Worm (Caenorhabditis elegans): Measurements from ENCODE around the gene C09F12.3.

Gene C09F12.3

DNA sequence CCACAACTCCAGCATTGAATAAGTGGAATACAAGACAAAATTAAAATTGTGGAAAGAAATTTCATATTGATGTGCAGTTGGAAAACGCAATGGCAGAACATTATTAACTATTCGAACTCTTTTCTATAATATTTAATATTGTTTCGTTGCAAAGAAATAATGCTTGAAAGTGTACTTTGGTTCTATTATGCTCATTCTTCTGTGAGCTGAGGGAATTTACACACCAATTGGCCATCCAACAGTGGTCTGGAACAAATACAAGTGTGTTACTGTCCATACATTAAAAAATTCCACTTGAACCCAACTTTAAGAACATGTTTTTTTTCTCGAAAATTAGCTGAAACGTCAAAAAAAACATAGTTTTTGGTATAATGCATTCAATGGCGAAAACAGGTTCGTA, 37.0 kb upstream of the C09F12.3 start, which contains the start of gene W04G3.13:
TSS of gene W04G3.13 (minus strand) at position 101 of the 400 bp plus-strand sequence.
- no peak for TF ChIP-seq nhr-23 (tag; optimal IDR thresholded peaks at IDR 0.05)

DNA sequence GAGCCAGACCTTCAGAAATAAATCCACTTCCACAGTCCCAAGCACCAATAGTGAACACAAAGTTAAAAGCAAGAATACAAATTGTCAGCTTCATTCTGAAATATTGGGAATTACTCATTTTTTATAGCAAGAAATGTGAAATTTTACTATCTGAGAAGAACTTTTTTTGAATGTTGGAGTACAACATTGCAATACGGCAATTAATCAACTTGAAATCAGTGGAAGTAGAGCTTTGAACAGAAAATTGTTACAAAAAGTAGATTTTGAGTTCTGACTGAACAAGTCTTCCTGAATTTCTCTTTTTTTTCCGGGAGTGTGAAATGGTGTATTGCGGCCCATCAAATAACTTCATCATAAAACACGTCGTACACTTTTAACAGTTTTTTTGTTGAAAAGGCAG, 35.5 kb upstream of the C09F12.3 start, which contains the start of gene W04G3.10:
TSS of gene W04G3.10 (minus strand) at position 101 of the 400 bp plus-strand sequence.
- no peak for TF ChIP-seq lsy-12 (tag; optimal IDR thresholded peaks at IDR 0.05)
- no peak for TF ChIP-seq ceh-16 (tag; optimal IDR thresholded peaks at IDR 0.05)
- no peak for TF ChIP-seq ztf-4 (tag; optimal IDR thresholded peaks at IDR 0.05)
- TF ChIP-seq nhr-11 (tag; optimal IDR thresholded peaks at IDR 0.05) = no peak
- TF ChIP-seq ztf-11 (tag; optimal IDR thresholded peaks at IDR 0.05) = no peak
- TF ChIP-seq nhr-76 (tag; optimal IDR thresholded peaks at IDR 0.05) = no peak
- no peak for TF ChIP-seq unc-62 (GFP tag; optimal IDR thresholded peaks at IDR 0.05)
- no peak for TF ChIP-seq ceh-82 (tag; optimal IDR thresholded peaks at IDR 0.05)
- no peak for TF ChIP-seq pqm-1 (tag; optimal IDR thresholded peaks at IDR 0.05)
- TF ChIP-seq ceh-28 (tag; optimal IDR thresholded peaks at IDR 0.05) = no peak
- TF ChIP-seq mml-1 (tag; optimal IDR thresholded peaks at IDR 0.05) = no peak
- TF ChIP-seq nhr-25 (tag; optimal IDR thresholded peaks at IDR 0.05) = no peak
- no peak for TF ChIP-seq unc-39 (tag; optimal IDR thresholded peaks at IDR 0.05)
- TF ChIP-seq nhr-237 (tag; optimal IDR thresholded peaks at IDR 0.05) = no peak
- TF ChIP-seq ceh-9 (tag; optimal IDR thresholded peaks at IDR 0.05) = no peak
- no peak for TF ChIP-seq hmg-11 (tag; optimal IDR thresholded peaks at IDR 0.05)
- TF ChIP-seq ZK546.5 (tag; optimal IDR thresholded peaks at IDR 0.05) = no peak
- TF ChIP-seq nfya-1 (tag; optimal IDR thresholded peaks at IDR 0.05; ENCODE audit: insufficient read depth) = no peak
- TF ChIP-seq snpc-4 (tag; optimal IDR thresholded peaks at IDR 0.05) = no peak

ce11 chrX:11076491-11076890, 33.8 kb upstream of the C09F12.3 start, which contains the start of gene W04G3.12:
TSS of gene W04G3.12 (minus strand) at chrX:11076801.
- TF ChIP-seq nhr-12 (tag; optimal IDR thresholded peaks at IDR 0.05) (no peak), ztf-4 (tag; optimal IDR thresholded peaks at IDR 0.05) (no peak), ZK546.5 (tag; optimal IDR thresholded peaks at IDR 0.05) (no peak), fos-1 (tag; optimal IDR thresholded peaks at IDR 0.05) (no peak)

DNA sequence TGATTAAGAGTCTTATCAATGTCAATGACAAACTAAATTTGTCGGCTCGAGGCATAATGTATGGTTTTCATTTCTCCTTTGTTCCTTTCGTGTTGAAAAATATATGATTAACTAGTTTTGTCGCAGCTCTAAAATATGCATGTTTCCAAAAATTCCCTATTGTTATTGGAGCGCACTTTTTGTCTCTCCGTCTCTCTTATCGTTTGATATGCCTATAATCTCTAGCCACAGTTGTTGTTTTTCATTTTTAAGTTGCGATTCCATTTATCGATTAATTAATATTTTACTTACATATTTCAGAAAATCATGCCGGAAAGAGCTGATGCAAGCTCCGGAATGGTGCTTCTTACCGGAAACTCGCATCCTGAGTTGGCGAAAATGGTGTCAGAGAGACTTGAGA, 30.7 kb upstream of the C09F12.3 start, which contains the start of gene W04G3.5:
TSS of gene W04G3.5 (plus strand) at position 301 of the 400 bp plus-strand sequence.
- no peak for TF ChIP-seq egl-27 (tag; optimal IDR thresholded peaks at IDR 0.05)

ce11 chrX:11072701-11073100, 30.0 kb upstream of the C09F12.3 start:
- TF ChIP-seq nhr-12 (tag; optimal IDR thresholded peaks at IDR 0.05) (no peak), nfya-1 (tag; optimal IDR thresholded peaks at IDR 0.05; ENCODE audit: insufficient read depth) (peak; percentile 10)

- no peak for TF ChIP-seq nhr-11 (tag; optimal IDR thresholded peaks at IDR 0.05)
- no peak for TF ChIP-seq daf-12 (tag; optimal IDR thresholded peaks at IDR 0.05)
- no peak for TF ChIP-seq nhr-67 (tag; optimal IDR thresholded peaks at IDR 0.05)
- TF ChIP-seq nfya-1 (tag; optimal IDR thresholded peaks at IDR 0.05; ENCODE audit: insufficient read depth) = peak; percentile 62
- TF ChIP-seq nhr-23 (tag; optimal IDR thresholded peaks at IDR 0.05) = no peak
- no peak for TF ChIP-seq ztf-4 (tag; optimal IDR thresholded peaks at IDR 0.05)
- TF ChIP-seq lsy-12 (tag; optimal IDR thresholded peaks at IDR 0.05) = no peak
- TF ChIP-seq pqm-1 (tag; optimal IDR thresholded peaks at IDR 0.05) = no peak
- TF ChIP-seq ceh-9 (tag; optimal IDR thresholded peaks at IDR 0.05) = no peak
- TF ChIP-seq hmg-11 (tag; optimal IDR thresholded peaks at IDR 0.05) = peak; percentile 1
- peak; percentile 2 for TF ChIP-seq egl-5 (tag; optimal IDR thresholded peaks at IDR 0.05)
- TF ChIP-seq jun-1 (tag; optimal IDR thresholded peaks at IDR 0.05) = no peak
- TF ChIP-seq lin-39 (tag; optimal IDR thresholded peaks at IDR 0.05) = peak; percentile 74
- peak; percentile 9 for TF ChIP-seq snpc-4 (tag; optimal IDR thresholded peaks at IDR 0.05)
- no peak for TF ChIP-seq elt-1 (tag; optimal IDR thresholded peaks at IDR 0.05)
- no peak for TF ChIP-seq aly-2 (tag; optimal IDR thresholded peaks at IDR 0.05)
- TF ChIP-seq fkh-10 (GFP tag; optimal IDR thresholded peaks at IDR 0.05) = peak; percentile 57
- TF ChIP-seq elt-3 (tag; optimal IDR thresholded peaks at IDR 0.05) = no peak
- TF ChIP-seq ZK546.5 (tag; optimal IDR thresholded peaks at IDR 0.05) = no peak
- TF ChIP-seq nhr-76 (tag; optimal IDR thresholded peaks at IDR 0.05) = no peak
- TF ChIP-seq nhr-237 (tag; optimal IDR thresholded peaks at IDR 0.05) = no peak
- TF ChIP-seq ztf-11 (tag; optimal IDR thresholded peaks at IDR 0.05) = no peak
Observed at ce11 chrX:11068334-11068733, 25.7 kb upstream of the C09F12.3 start, which contains the start of gene apt-9. TSS of gene apt-9 (plus strand) at chrX:11068527.

All from whole organism, L3 larva.